In genomic region chrV:10723181-10723580, ce11 we compare ENCODE assay signal across 3 worm cellular contexts.
A peak's percentile ranks its signal among the peaks of the same experiment; 100 is the strongest.
TF ChIP-seq lines count a peak whose summit lies in the region.

No protein-coding gene starts in this region.

TF ChIP-seq in whole organism, L1 larva, 84 proteins besides CTCF, POLR2A, EP300 and RAD21 (continued from another document):
- TF ChIP-seq pax-3 (tag; optimal IDR thresholded peaks at IDR 0.05; lab: Kevin White, UChicago) (peak; percentile 38), xbp-1 (tag; optimal IDR thresholded peaks at IDR 0.05; lab: Kevin White, UChicago) (no peak), nhr-77 (tag; optimal IDR thresholded peaks at IDR 0.05; lab: Kevin White, UChicago) (peak; percentile 23), nhr-85 (tag; lab: Kevin White, UChicago) (peak; percentile 53), nhr-71 (tag; optimal IDR thresholded peaks at IDR 0.05; lab: Kevin White, UChicago) (peak; percentile 57), unc-86 (tag; optimal IDR thresholded peaks at IDR 0.05; lab: Kevin White, UChicago) (peak; percentile 25)

TF ChIP-seq in whole organism, L2 larva, 48 proteins besides CTCF, POLR2A, EP300 and RAD21 (continued from another document):
- TF ChIP-seq ama-1 (optimal IDR thresholded peaks at IDR 0.05; lab: Kevin White, UChicago): no peak
- TF ChIP-seq skn-1 (tag; optimal IDR thresholded peaks at IDR 0.05; lab: Kevin White, UChicago): no peak
- TF ChIP-seq unc-39 (tag; optimal IDR thresholded peaks at IDR 0.05; lab: Kevin White, UChicago): no peak
- no peak for TF ChIP-seq nhr-11 (tag; optimal IDR thresholded peaks at IDR 0.05; lab: Kevin White, UChicago)
- TF ChIP-seq lin-13 (GFP tag; optimal IDR thresholded peaks at IDR 0.05; lab: Kevin White, UChicago): no peak
- no peak for TF ChIP-seq dmd-4 (tag; optimal IDR thresholded peaks at IDR 0.05; lab: Kevin White, UChicago)
- TF ChIP-seq ztf-1 (GFP tag; conservative IDR thresholded peaks at IDR 0.05; lab: Robert Waterston, UW): no peak
- peak; percentile 37 for TF ChIP-seq unc-55 (GFP tag; optimal IDR thresholded peaks at IDR 0.05; lab: Kevin White, UChicago)
- TF ChIP-seq blmp-1 (tag; optimal IDR thresholded peaks at IDR 0.05; lab: Kevin White, UChicago; ENCODE audit: insufficient read depth): no peak
- peak; percentile 58 for TF ChIP-seq sma-9 (GFP tag; optimal IDR thresholded peaks at IDR 0.05; lab: Kevin White, UChicago)
- no peak for TF ChIP-seq sma-9 (tag; optimal IDR thresholded peaks at IDR 0.05; lab: Kevin White, UChicago)
- TF ChIP-seq elt-1 (tag; optimal IDR thresholded peaks at IDR 0.05; lab: Kevin White, UChicago): no peak
- TF ChIP-seq nhr-21 (tag; optimal IDR thresholded peaks at IDR 0.05; lab: Kevin White, UChicago): no peak
- no peak for TF ChIP-seq nhr-129 (tag; optimal IDR thresholded peaks at IDR 0.05; lab: Kevin White, UChicago)
- no peak for TF ChIP-seq ztf-11 (tag; optimal IDR thresholded peaks at IDR 0.05; lab: Kevin White, UChicago)
- TF ChIP-seq snpc-4 (tag; optimal IDR thresholded peaks at IDR 0.05; lab: Kevin White, UChicago): no peak
- no peak for TF ChIP-seq nhr-23 (tag; optimal IDR thresholded peaks at IDR 0.05; lab: Kevin White, UChicago)
- no peak for TF ChIP-seq nhr-25 (tag; optimal IDR thresholded peaks at IDR 0.05; lab: Kevin White, UChicago)
- TF ChIP-seq nhr-10 (tag; optimal IDR thresholded peaks at IDR 0.05; lab: Kevin White, UChicago): no peak
- no peak for TF ChIP-seq ztf-4 (tag; optimal IDR thresholded peaks at IDR 0.05; lab: Kevin White, UChicago)
- no peak for TF ChIP-seq ceh-82 (tag; optimal IDR thresholded peaks at IDR 0.05; lab: Kevin White, UChicago)
- no peak for TF ChIP-seq nhr-12 (tag; optimal IDR thresholded peaks at IDR 0.05; lab: Kevin White, UChicago)
- TF ChIP-seq lin-11 (tag; optimal IDR thresholded peaks at IDR 0.05; lab: Kevin White, UChicago): peak; percentile 9
- no peak for TF ChIP-seq mbf-1 (tag; optimal IDR thresholded peaks at IDR 0.05; lab: Kevin White, UChicago)
- TF ChIP-seq C34F6.9 (tag; optimal IDR thresholded peaks at IDR 0.05; lab: Kevin White, UChicago): peak; percentile 24
- TF ChIP-seq zag-1 (tag; optimal IDR thresholded peaks at IDR 0.05; lab: Kevin White, UChicago): no peak
- no peak for TF ChIP-seq nhr-237 (tag; optimal IDR thresholded peaks at IDR 0.05; lab: Kevin White, UChicago)
- TF ChIP-seq Y55F3AM.14 (GFP tag; optimal IDR thresholded peaks at IDR 0.05; lab: Kevin White, UChicago): no peak
- TF ChIP-seq nhr-77 (tag; optimal IDR thresholded peaks at IDR 0.05; lab: Kevin White, UChicago): no peak
TF ChIP-seq in whole organism, L2 larva: peak in this region for 8.

TF ChIP-seq in whole organism, L4 larva, 104 proteins besides CTCF, POLR2A, EP300 and RAD21 (continued from another document):
- TF ChIP-seq dve-1 (tag; optimal IDR thresholded peaks at IDR 0.05; lab: Kevin White, UChicago; ENCODE audit: insufficient read depth): peak; percentile 61
- no peak for TF ChIP-seq ceh-62 (tag; optimal IDR thresholded peaks at IDR 0.05; lab: Kevin White, UChicago)
- TF ChIP-seq mdl-1 (tag; optimal IDR thresholded peaks at IDR 0.05; lab: Kevin White, UChicago): peak in 1 of 2 experiments; percentile 68
- TF ChIP-seq aha-1 (tag; lab: Kevin White, UChicago): peak; percentile 89
- no peak for TF ChIP-seq jun-1 (tag; optimal IDR thresholded peaks at IDR 0.05; lab: Kevin White, UChicago)
- no peak for TF ChIP-seq T20F7.1 (GFP tag; optimal IDR thresholded peaks at IDR 0.05; lab: Kevin White, UChicago)
- no peak for TF ChIP-seq ceh-20 (GFP tag; IDR thresholded peaks at IDR 0.05; lab: Robert Waterston, UW)
- no peak for TF ChIP-seq ztf-11 (tag; optimal IDR thresholded peaks at IDR 0.05; lab: Kevin White, UChicago)
- TF ChIP-seq lsy-2 (tag; optimal IDR thresholded peaks at IDR 0.05; lab: Kevin White, UChicago): peak in 1 of 2 experiments; percentile 19
- no peak for TF ChIP-seq lim-7 (GFP tag; IDR thresholded peaks at IDR 0.05; lab: Robert Waterston, UW)
- no peak for TF ChIP-seq dpl-1 (GFP tag; optimal IDR thresholded peaks at IDR 0.05; lab: Kevin White, UChicago)
- TF ChIP-seq tag-97 (GFP tag; IDR thresholded peaks at IDR 0.05; lab: Robert Waterston, UW): no peak
- no peak for TF ChIP-seq fkh-10 (GFP tag; optimal IDR thresholded peaks at IDR 0.05; lab: Kevin White, UChicago)
- TF ChIP-seq nhr-77 (tag; optimal IDR thresholded peaks at IDR 0.05; lab: Kevin White, UChicago): no peak
- TF ChIP-seq Y48G9A.11 (GFP tag; IDR thresholded peaks at IDR 0.05; lab: Robert Waterston, UW): no peak
- no peak for TF ChIP-seq pha-4 (GFP tag; IDR thresholded peaks at IDR 0.05; lab: Robert Waterston, UW)
- TF ChIP-seq pha-4 (tag; optimal IDR thresholded peaks at IDR 0.05; lab: Kevin White, UChicago): peak; percentile 17
- TF ChIP-seq lin-13 (GFP tag; optimal IDR thresholded peaks at IDR 0.05; lab: Kevin White, UChicago): no peak
- no peak for TF ChIP-seq snpc-1.2 (GFP tag; IDR thresholded peaks at IDR 0.05; lab: Robert Waterston, UW)
- TF ChIP-seq pqm-1 (tag; optimal IDR thresholded peaks at IDR 0.05; lab: Kevin White, UChicago): no peak
- TF ChIP-seq skn-1 (tag; optimal IDR thresholded peaks at IDR 0.05; lab: Kevin White, UChicago): no peak
- no peak for TF ChIP-seq nhr-111 (GFP tag; optimal IDR thresholded peaks at IDR 0.05; lab: Kevin White, UChicago)
- TF ChIP-seq lin-29 (GFP tag; IDR thresholded peaks at IDR 0.05; lab: Robert Waterston, UW): no peak
- peak; percentile 4 for TF ChIP-seq mep-1 (tag; optimal IDR thresholded peaks at IDR 0.05; lab: Kevin White, UChicago)
- no peak for TF ChIP-seq lin-38 (GFP tag; IDR thresholded peaks at IDR 0.05; lab: Robert Waterston, UW)
- no peak for TF ChIP-seq F26F4.8 (GFP tag; conservative IDR thresholded peaks at IDR 0.05; lab: Robert Waterston, UW)
